Worm (Caenorhabditis elegans) whole organism, L1 larva: ENCODE data around the gene tsn-1.
A peak's percentile ranks its signal among the peaks of the same experiment; 100 is the strongest.

Experiments
- C04F5.9 ChIP-seq: sonication (generic microtip); optimal IDR thresholded peaks from 2 replicates; lab custom pipeline; 2016; ENCODE audit warnings: missing genetic modification characterization, missing compliant biosample characterization
- C16A3.4 ChIP-seq: fragments of 150-350 bp; optimal IDR thresholded peaks from 2 replicates; lab custom pipeline; 2014; ENCODE audit warnings: missing biosample characterization, missing genetic modification characterization
- F16B12.6 ChIP-seq: fragments of 150-350 bp; optimal IDR thresholded peaks from 2 replicates; lab custom pipeline; 2014; ENCODE audit warnings: missing biosample characterization, missing genetic modification characterization
- Y116A8C.19 ChIP-seq: sonication (generic microtip); optimal IDR thresholded peaks from 2 replicates; lab custom pipeline; 2016; ENCODE audit warnings: missing compliant biosample characterization, missing genetic modification characterization, borderline replicate concordance
- aha-1 ChIP-seq: fragments of 150-350 bp; optimal IDR thresholded peaks from 2 replicates; lab custom pipeline; 2014; ENCODE audit warnings: missing biosample characterization, missing genetic modification characterization
- ceh-63 ChIP-seq: fragments of 200-800 bp; sonication (Bioruptor generic); optimal IDR thresholded peaks from 2 replicates; lab custom pipeline; 2018; ENCODE audit warnings: mild to moderate bottlenecking, missing genetic modification characterization, missing compliant biosample characterization
- ceh-8 ChIP-seq: fragments of 200-800 bp; sonication (Bioruptor generic); optimal IDR thresholded peaks from 2 replicates; lab custom pipeline; 2018; ENCODE audit warnings: mild to moderate bottlenecking, missing genetic modification characterization, moderate library complexity, missing compliant biosample characterization
- ceh-82 ChIP-seq, 3 experiments: fragments of 150-350 bp in 1 of 3; sonication (generic microtip) in 2 of 3; optimal IDR thresholded peaks; 2 replicates each; lab custom pipeline; 2014 to 2017; ENCODE audit warnings: missing biosample characterization in 3 of 3, missing genetic modification characterization in 3 of 3
- ceh-88 ChIP-seq: fragments of 200-800 bp; sonication (Bioruptor generic); IDR thresholded peaks from 2 replicates; pipeline ENCODE4 v1.3.6; 2022; ENCODE audit warnings: missing genetic modification characterization, missing compliant biosample characterization
- dpl-1 ChIP-seq, 3 experiments: fragments of 150-350 bp in 2 of 3; sonication (generic microtip) in 1 of 3; optimal IDR thresholded peaks; 2 replicates each; lab custom pipeline; 2014 to 2017; ENCODE audit warnings: missing biosample characterization in 3 of 3, missing genetic modification characterization in 3 of 3, missing genetic modification reagents in 3 of 3
- dsc-1 ChIP-seq: sonication (generic microtip); optimal IDR thresholded peaks from 2 replicates; lab custom pipeline; 2016; ENCODE audit warnings: mild to moderate bottlenecking, missing genetic modification characterization, missing compliant biosample characterization
- efl-3 ChIP-seq: fragments of 200-800 bp; sonication (Bioruptor generic); optimal IDR thresholded peaks from 2 replicates; lab custom pipeline; 2018; ENCODE audit warnings: mild to moderate bottlenecking, missing genetic modification characterization, missing compliant biosample characterization
- egl-13 ChIP-seq: sonication (generic microtip); optimal IDR thresholded peaks from 2 replicates; lab custom pipeline; 2016; ENCODE audit warnings: missing genotype, missing genetic modification reagents, missing genetic modification characterization, missing compliant biosample characterization
- egl-27 ChIP-seq, 2 experiments: fragments of 150-350 bp in 1 of 2; sonication (generic microtip); optimal IDR thresholded peaks; 3 replicates each; lab custom pipeline; 2017 to 2018; ENCODE audit warnings: missing biosample characterization in 2 of 2, missing genetic modification characterization in 2 of 2, missing genetic modification reagents in 2 of 2
- elt-2 ChIP-seq: sonication (generic microtip); optimal IDR thresholded peaks from 2 replicates; lab custom pipeline; 2016; ENCODE audit warnings: missing genetic modification characterization, mild to moderate bottlenecking, inconsistent platforms, missing compliant biosample characterization, missing genetic modification reagents
- elt-3 ChIP-seq, 6 experiments: fragments of 150-350 bp in 1 of 6; sonication (generic microtip); optimal IDR thresholded peaks; 2 replicates each; lab custom pipeline; 2017 to 2018; ENCODE audit warnings: missing biosample characterization in 6 of 6, missing genetic modification characterization in 6 of 6, inconsistent platforms in 1 of 6
- fkh-10 ChIP-seq: sonication (generic microtip); optimal IDR thresholded peaks from 2 replicates; lab custom pipeline; 2017; ENCODE audit warnings: missing biosample characterization, missing genetic modification reagents, missing genetic modification characterization
- fkh-4 ChIP-seq: sonication (generic microtip); optimal IDR thresholded peaks from 2 replicates; lab custom pipeline; 2016; ENCODE audit warnings: missing compliant biosample characterization, missing genetic modification characterization, borderline replicate concordance
- fkh-8 ChIP-seq: sonication (generic microtip); optimal IDR thresholded peaks from 2 replicates; lab custom pipeline; 2016; ENCODE audit warnings: mild to moderate bottlenecking, missing genetic modification characterization, missing compliant biosample characterization
- grh-1 ChIP-seq: fragments of 200-800 bp; sonication (Bioruptor generic); IDR thresholded peaks from 2 replicates; pipeline ENCODE4 v1.3.6; 2022; ENCODE audit warnings: missing genetic modification reagents, missing genetic modification characterization, missing compliant biosample characterization
- hlh-4 ChIP-seq: sonication (generic microtip); optimal IDR thresholded peaks from 2 replicates; lab custom pipeline; 2016; ENCODE audit warnings: mild to moderate bottlenecking, missing genetic modification characterization, missing compliant biosample characterization
- hpl-2 ChIP-seq: fragments of 150-350 bp; optimal IDR thresholded peaks from 2 replicates; lab custom pipeline; 2014; ENCODE audit warnings: missing biosample characterization, missing genetic modification reagents, missing genetic modification characterization
- jun-1 ChIP-seq: fragments of 150-350 bp; optimal IDR thresholded peaks from 2 replicates; lab custom pipeline; 2014; ENCODE audit warnings: missing biosample characterization, missing genetic modification reagents, missing genetic modification characterization
- lin-13 ChIP-seq: fragments of 150-350 bp; optimal IDR thresholded peaks from 2 replicates; lab custom pipeline; 2014; ENCODE audit warnings: missing biosample characterization, missing genetic modification reagents, missing genetic modification characterization
- lin-14 ChIP-seq: fragments of 200-800 bp; sonication (Bioruptor generic); optimal IDR thresholded peaks from 2 replicates; lab custom pipeline; 2018; ENCODE audit warnings: mild to moderate bottlenecking, missing genetic modification characterization, moderate library complexity, missing compliant biosample characterization
- lin-15B ChIP-seq: fragments of 150-350 bp; sonication (generic microtip); optimal IDR thresholded peaks from 3 replicates; lab custom pipeline; 2014; ENCODE audit warnings: missing biosample characterization, missing genetic modification characterization
- lir-3 ChIP-seq: sonication (generic microtip); optimal IDR thresholded peaks from 2 replicates; lab custom pipeline; 2016; ENCODE audit warnings: mild to moderate bottlenecking, missing genetic modification characterization, moderate library complexity, missing compliant biosample characterization; ENCODE audit not compliant: poor library complexity
- lsy-2 ChIP-seq, 2 experiments: fragments of 150-350 bp; optimal IDR thresholded peaks; 2 replicates each; lab custom pipeline; 2014; ENCODE audit warnings: missing biosample characterization in 2 of 2, missing genetic modification characterization in 2 of 2
- mep-1 ChIP-seq: fragments of 150-350 bp; optimal IDR thresholded peaks from 2 replicates; lab custom pipeline; 2014; ENCODE audit warnings: missing biosample characterization, missing genetic modification characterization
- nhr-11 ChIP-seq: fragments of 150-350 bp; optimal IDR thresholded peaks from 2 replicates; lab custom pipeline; 2014; ENCODE audit warnings: missing biosample characterization, missing genetic modification characterization
- nhr-19 ChIP-seq: fragments of 200-800 bp; sonication (Bioruptor generic); conservative IDR thresholded peaks from 2 replicates; pipeline ENCODE4 v1.3.6; 2022; ENCODE audit warnings: missing genetic modification characterization, missing compliant biosample characterization
- nhr-20 ChIP-seq: sonication (generic microtip); optimal IDR thresholded peaks from 2 replicates; lab custom pipeline; 2016; ENCODE audit warnings: mild to moderate bottlenecking, missing genetic modification characterization, missing compliant biosample characterization
- nhr-237 ChIP-seq: fragments of 150-350 bp; optimal IDR thresholded peaks from 2 replicates; lab custom pipeline; 2014; ENCODE audit warnings: missing biosample characterization, missing genetic modification characterization
- nhr-47 ChIP-seq: sonication (generic microtip); optimal IDR thresholded peaks from 2 replicates; lab custom pipeline; 2016; ENCODE audit warnings: mild to moderate bottlenecking, missing genetic modification characterization, moderate library complexity, missing compliant biosample characterization
- nhr-84 ChIP-seq: sonication (generic microtip); optimal IDR thresholded peaks from 2 replicates; lab custom pipeline; 2017; ENCODE audit warnings: missing biosample characterization, missing genetic modification characterization
- nhr-90 ChIP-seq: sonication (generic microtip); optimal IDR thresholded peaks from 2 replicates; lab custom pipeline; 2016; ENCODE audit warnings: mild to moderate bottlenecking, missing genetic modification characterization, missing compliant biosample characterization; ENCODE audit not compliant: poor library complexity
- pag-3 ChIP-seq: sonication (generic microtip); optimal IDR thresholded peaks from 2 replicates; lab custom pipeline; 2017; ENCODE audit warnings: missing genetic modification characterization, mild to moderate bottlenecking, missing compliant biosample characterization, antibody characterized with exemption, borderline replicate concordance; ENCODE audit not compliant: insufficient read depth
- pqm-1 ChIP-seq: sonication (generic microtip); optimal IDR thresholded peaks from 3 replicates; lab custom pipeline; 2017; ENCODE audit warnings: missing biosample characterization, missing genetic modification characterization
- rnt-1 ChIP-seq: sonication (generic microtip); optimal IDR thresholded peaks from 2 replicates; lab custom pipeline; 2016; ENCODE audit warnings: mild to moderate bottlenecking, missing genetic modification characterization, moderate library complexity, missing compliant biosample characterization
- snu-23 ChIP-seq: sonication (generic microtip); optimal IDR thresholded peaks from 2 replicates; lab custom pipeline; 2016; ENCODE audit warnings: missing genetic modification characterization, missing compliant biosample characterization
- tbx-2 ChIP-seq: sonication (generic microtip); optimal IDR thresholded peaks from 2 replicates; lab custom pipeline; 2016; ENCODE audit warnings: missing genetic modification characterization, missing compliant biosample characterization
- unc-130 ChIP-seq: fragments of 150-350 bp; optimal IDR thresholded peaks from 2 replicates; lab custom pipeline; 2017; ENCODE audit warnings: missing biosample characterization, missing genetic modification characterization, inconsistent platforms
- unc-30 ChIP-seq: sonication (generic microtip); optimal IDR thresholded peaks from 2 replicates; lab custom pipeline; 2017; ENCODE audit warnings: missing biosample characterization, missing genetic modification characterization
- unc-62 ChIP-seq: fragments of 150-350 bp; optimal IDR thresholded peaks from 2 replicates; lab custom pipeline; 2014; ENCODE audit warnings: missing biosample characterization, missing genetic modification reagents, missing genetic modification characterization
- unc-86 ChIP-seq: sonication (generic microtip); optimal IDR thresholded peaks from 2 replicates; lab custom pipeline; 2016; ENCODE audit warnings: missing genetic modification characterization, missing compliant biosample characterization
- unc-98 ChIP-seq: fragments of 200-800 bp; sonication (Bioruptor generic); IDR thresholded peaks from 2 replicates; pipeline ENCODE4 v1.3.6; 2022; ENCODE audit warnings: missing genetic modification characterization, missing compliant biosample characterization
- xbp-1 ChIP-seq: sonication (generic microtip); optimal IDR thresholded peaks from 2 replicates; lab custom pipeline; 2016; ENCODE audit warnings: missing genetic modification characterization, missing compliant biosample characterization
- ztf-11 ChIP-seq, 2 experiments: sonication (generic microtip); optimal IDR thresholded peaks; 2 replicates each; lab custom pipeline; 2016 to 2017; ENCODE audit warnings: missing genetic modification characterization in 2 of 2, missing biosample characterization in 1 of 2, missing compliant biosample characterization in 1 of 2

The tsn-1 gene

ce11 chrII:4698266-4698771 is 8.3 kb upstream of the tsn-1 start, which contains the start of the genes rpn-5 and scc-1 (continued):
- TF ChIP-seq ceh-8 (GFP tag; lab: Kevin White, UChicago) (peak; percentile 45), mep-1 (peak; percentile 79), nhr-237 (tag; lab: Kevin White, UChicago) (no peak), Y116A8C.19 (no peak), snu-23 (GFP tag; lab: Kevin White, UChicago) (peak; percentile 77), fkh-8 (peak; percentile 12), unc-30 (tag; lab: Kevin White, UChicago) (no peak), C04F5.9 (no peak), unc-62 (no peak), unc-130 (tag; lab: Kevin White, UChicago) (peak; percentile 84), efl-3 (GFP tag; lab: Kevin White, UChicago) (no peak), ceh-88 (GFP tag; lab: Robert Waterston, UW) (peak; percentile 22; the same call in 1 of the 2 replicates), lin-13 (GFP tag; lab: Kevin White, UChicago) (peak; percentile 52), F16B12.6 (tag; lab: Kevin White, UChicago) (peak; percentile 44), nhr-11 (tag; lab: Kevin White, UChicago) (peak; percentile 50), aha-1 (tag; lab: Kevin White, UChicago) (no peak), ceh-63 (GFP tag; lab: Kevin White, UChicago) (no peak), rnt-1 (peak; percentile 77), ceh-82 (tag; optimal IDR thresholded peaks at IDR 0.05; lab: Kevin White, UChicago) (peak in 2 of 3 experiments; percentile 59 to 81), hpl-2 (no peak), nhr-90 (tag; lab: Kevin White, UChicago) (peak; percentile 58), pqm-1 (tag; lab: Kevin White, UChicago) (no peak), nhr-84 (tag; lab: Kevin White, UChicago) (no peak), fkh-10 (no peak), hlh-4 (no peak), fkh-4 (tag; lab: Kevin White, UChicago) (no peak), pag-3 (tag; lab: Kevin White, UChicago) (no peak), elt-2 (tag; lab: Kevin White, UChicago) (peak; percentile 32), tbx-2 (tag; lab: Kevin White, UChicago) (peak; percentile 67), elt-3 (tag; optimal IDR thresholded peaks at IDR 0.05; lab: Kevin White, UChicago) (peak in 2 of 6 experiments; percentile 57 to 64), lsy-2 (tag; optimal IDR thresholded peaks at IDR 0.05; lab: Kevin White, UChicago) (peak; percentile 99 to 100), lir-3 (tag; lab: Kevin White, UChicago) (peak; percentile 66), egl-27 (tag; optimal IDR thresholded peaks at IDR 0.05; lab: Kevin White, UChicago) (no peak), lin-14 (GFP tag; lab: Kevin White, UChicago) (peak; percentile 63), xbp-1 (tag; lab: Kevin White, UChicago) (peak; percentile 66), dpl-1 (GFP tag; optimal IDR thresholded peaks at IDR 0.05; lab: Kevin White, UChicago) (peak; percentile 91 to 95 (median 91))

ce11 chrII:4701482-4702119 is 5.0 kb upstream of the tsn-1 start, which contains the start of gene unc-85:
Gene unc-85, plus strand, starts transcription at chrII:4702069.
- peak; percentile 50 for TF ChIP-seq unc-130 (tag; lab: Kevin White, UChicago)
- peak; percentile 83 for TF ChIP-seq lin-14 (GFP tag; lab: Kevin White, UChicago)
- TF ChIP-seq ztf-11 (tag; optimal IDR thresholded peaks at IDR 0.05; lab: Kevin White, UChicago), result peak in 1 of 2 experiments; percentile 29
- peak; percentile 65 for TF ChIP-seq lir-3 (tag; lab: Kevin White, UChicago)
- TF ChIP-seq nhr-237 (tag; lab: Kevin White, UChicago), result peak; percentile 3
- peak; percentile 63 for TF ChIP-seq C16A3.4 (tag; lab: Kevin White, UChicago)
- TF ChIP-seq egl-13 (tag; lab: Kevin White, UChicago), result peak; percentile 52
- peak; percentile 47 for TF ChIP-seq dsc-1
- TF ChIP-seq nhr-47, result peak; percentile 82
- TF ChIP-seq unc-86 (tag; lab: Kevin White, UChicago), result peak; percentile 63
- peak; percentile 19 for TF ChIP-seq ceh-8 (GFP tag; lab: Kevin White, UChicago)
- TF ChIP-seq rnt-1, result peak; percentile 70
- peak; percentile 44 for TF ChIP-seq lin-13 (GFP tag; lab: Kevin White, UChicago)
- TF ChIP-seq nhr-20 (tag; lab: Kevin White, UChicago), result peak; percentile 73
- peak; percentile 84 for TF ChIP-seq grh-1
- TF ChIP-seq mep-1, result peak; percentile 28
- peak; percentile 58; the same call in 1 of the 2 replicates for TF ChIP-seq unc-98 (GFP tag; lab: Robert Waterston, UW)
- peak; percentile 71 for TF ChIP-seq lin-15B (tag; lab: Kevin White, UChicago)
- TF ChIP-seq ceh-88 (GFP tag; lab: Robert Waterston, UW), result peak; percentile 77
- peak; percentile 52 for TF ChIP-seq jun-1 (tag; lab: Kevin White, UChicago)
- peak; percentile 77 for TF ChIP-seq nhr-90 (tag; lab: Kevin White, UChicago)
- peak; percentile 94 for TF ChIP-seq nhr-19
